Fruit fly (Drosophila melanogaster): Measurements from ENCODE around the gene CG31223.
A peak's percentile ranks its signal among the peaks of the same experiment; 100 is the strongest.

The CG31223 gene

DNA sequence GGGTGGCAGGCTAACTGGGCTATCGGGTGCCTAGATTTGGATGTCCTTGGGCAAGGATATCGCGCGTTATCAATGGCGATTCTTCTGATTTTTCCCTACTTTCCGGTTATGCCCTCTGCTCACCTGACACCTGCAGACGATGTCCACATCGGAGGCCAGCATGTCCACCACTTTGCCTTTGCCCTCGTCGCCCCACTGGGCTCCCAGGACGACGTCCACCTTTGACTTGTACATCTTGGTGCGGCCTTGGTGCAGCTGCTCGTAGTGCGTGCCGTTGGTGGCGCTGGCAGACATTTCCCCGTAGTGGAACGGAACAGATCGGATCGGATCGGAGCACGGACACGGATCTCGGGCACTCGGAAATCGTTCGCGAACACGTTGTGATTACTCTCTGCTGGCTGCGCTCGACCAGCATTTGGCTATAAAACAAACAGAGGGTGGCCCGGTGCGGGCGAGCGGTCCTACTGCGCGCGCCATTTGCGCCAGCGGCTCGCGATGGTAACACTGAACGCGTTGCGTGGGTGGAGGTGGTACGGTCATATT is 703 bp upstream of the CG31223 start, which contains the start of gene Adss:
TSS of gene Adss (minus strand) at position 428 of the 543 bp plus-strand sequence.
- TF ChIP-seq kay (GFP tag; ENCODE audit: borderline replicate concordance) (no peak), CG12768 (GFP tag; optimal IDR thresholded peaks at IDR 0.05) (peak; percentile 31), CG11617 (GFP tag; optimal IDR thresholded peaks at IDR 0.05) (peak; percentile 64), pad (GFP tag; optimal IDR thresholded peaks at IDR 0.05) (no peak), tj (GFP tag; optimal IDR thresholded peaks at IDR 0.05) (no peak), CG1620 (GFP tag; optimal IDR thresholded peaks at IDR 0.05) (peak; percentile 69), cnc (optimal IDR thresholded peaks at IDR 0.05) (no peak), CG14711 (tag; optimal IDR thresholded peaks at IDR 0.05) (no peak), CG33017 (tag; optimal IDR thresholded peaks at IDR 0.05) (peak; percentile 24), ovo (GFP tag; optimal IDR thresholded peaks at IDR 0.05) (peak; percentile 32), CG5204 (GFP tag; optimal IDR thresholded peaks at IDR 0.05) (no peak), Crg-1 (GFP tag; optimal IDR thresholded peaks at IDR 0.05) (peak; percentile 72), CG7101 (tag; optimal IDR thresholded peaks at IDR 0.05) (peak; percentile 40), Mnt (GFP tag; optimal IDR thresholded peaks at IDR 0.05) (peak; percentile 69), cic (GFP tag; optimal IDR thresholded peaks at IDR 0.05) (peak; percentile 6), CG7045 (GFP tag; optimal IDR thresholded peaks at IDR 0.05) (peak; percentile 12), Hr96 (GFP tag; optimal IDR thresholded peaks at IDR 0.05) (peak; percentile 40), Clk (GFP tag; optimal IDR thresholded peaks at IDR 0.05) (no peak), toe (GFP tag; optimal IDR thresholded peaks at IDR 0.05) (no peak), bab1 (GFP tag; optimal IDR thresholded peaks at IDR 0.05) (peak; percentile 8)

DNA sequence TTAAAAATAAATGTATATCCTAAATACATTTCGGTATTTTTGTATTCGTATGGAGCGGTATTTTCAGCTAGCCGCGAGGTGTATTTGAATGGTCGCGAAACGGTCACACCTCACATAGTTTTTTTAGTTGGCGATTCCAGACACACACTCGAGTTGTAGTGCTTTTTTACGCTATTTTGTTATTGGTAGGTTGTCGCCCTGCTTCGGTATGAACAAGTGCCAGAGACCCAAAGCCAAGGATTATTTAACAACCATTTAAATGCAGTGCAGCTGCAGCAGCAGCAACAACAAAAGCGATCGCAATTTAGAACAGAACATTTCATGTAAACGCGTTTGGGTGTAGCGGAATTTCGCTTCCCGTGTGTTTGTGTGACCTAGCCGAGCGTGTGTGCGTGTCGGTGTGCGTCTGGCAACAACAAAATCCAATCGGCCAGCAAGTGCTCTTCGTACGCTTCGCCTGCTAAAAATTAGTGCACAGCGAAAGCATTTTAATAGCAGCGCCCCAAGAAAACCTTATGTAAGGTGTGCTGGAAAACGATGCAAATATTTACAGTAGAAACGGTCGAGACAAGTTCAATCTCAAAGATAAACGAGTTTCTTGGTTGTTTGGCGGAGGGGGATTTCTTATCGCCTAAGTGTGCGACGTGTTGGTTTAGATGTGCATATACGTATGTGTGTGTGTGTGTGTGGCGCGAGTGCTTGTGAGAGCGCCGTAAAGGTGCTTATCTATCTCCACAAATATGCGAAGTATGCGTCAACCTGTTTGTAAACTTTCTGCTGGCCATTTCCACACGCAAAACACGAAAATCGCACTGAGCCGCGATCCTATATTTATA is 2.0 kb downstream of the CG31223 start, which contains the start of gene Synd:
TSS of gene Synd (plus strand) at position 111 of the 836 bp plus-strand sequence.
- TF ChIP-seq ovo (GFP tag; optimal IDR thresholded peaks at IDR 0.05) (peak; percentile 51), CG14711 (tag; optimal IDR thresholded peaks at IDR 0.05) (peak; percentile 45), kay (GFP tag; ENCODE audit: borderline replicate concordance) (peak; percentile 90), tj (GFP tag; optimal IDR thresholded peaks at IDR 0.05) (peak; percentile 54), cic (GFP tag; optimal IDR thresholded peaks at IDR 0.05) (peak; percentile 91), Mnt (GFP tag; optimal IDR thresholded peaks at IDR 0.05) (peak; percentile 55), CG11617 (GFP tag; optimal IDR thresholded peaks at IDR 0.05) (peak; percentile 42), CG1620 (GFP tag; optimal IDR thresholded peaks at IDR 0.05) (no peak), Hr96 (GFP tag; optimal IDR thresholded peaks at IDR 0.05) (no peak), CG12768 (GFP tag; optimal IDR thresholded peaks at IDR 0.05) (peak; percentile 60), CG7101 (tag; optimal IDR thresholded peaks at IDR 0.05) (peak; percentile 29), CG33017 (tag; optimal IDR thresholded peaks at IDR 0.05) (peak; percentile 32), Crg-1 (GFP tag; optimal IDR thresholded peaks at IDR 0.05) (no peak), pad (GFP tag; optimal IDR thresholded peaks at IDR 0.05) (peak; percentile 53), bab1 (GFP tag; optimal IDR thresholded peaks at IDR 0.05) (peak; percentile 3)

DNA sequence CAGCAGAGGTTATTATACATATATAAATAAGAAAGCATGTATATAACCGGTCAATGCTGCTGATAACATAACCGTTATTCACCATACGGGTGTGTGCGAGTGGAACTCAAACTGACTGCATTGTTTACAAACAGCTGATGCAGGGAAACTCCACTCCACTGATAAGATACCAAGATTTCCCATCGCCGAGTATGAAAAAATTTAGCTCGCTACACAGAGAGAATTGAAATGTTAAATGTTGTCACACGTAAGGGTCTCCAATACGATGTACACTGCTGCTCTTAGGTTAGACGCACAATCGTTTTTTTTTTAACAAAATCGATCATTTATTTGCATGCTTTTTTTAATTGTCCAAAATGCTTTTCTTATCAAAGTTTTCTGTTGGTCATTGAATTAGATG is 2.7 kb downstream of the CG31223 start:
- TF ChIP-seq CG5204 (GFP tag; optimal IDR thresholded peaks at IDR 0.05), result no peak
- TF ChIP-seq CG7045 (GFP tag; optimal IDR thresholded peaks at IDR 0.05), result no peak
- TF ChIP-seq pad (GFP tag; optimal IDR thresholded peaks at IDR 0.05), result no peak
- no peak for TF ChIP-seq cic (GFP tag; optimal IDR thresholded peaks at IDR 0.05)
- TF ChIP-seq Clk (GFP tag; optimal IDR thresholded peaks at IDR 0.05), result no peak
- no peak for TF ChIP-seq CG33017 (tag; optimal IDR thresholded peaks at IDR 0.05)
- no peak for TF ChIP-seq tj (GFP tag; optimal IDR thresholded peaks at IDR 0.05)
- TF ChIP-seq CG7101 (tag; optimal IDR thresholded peaks at IDR 0.05), result no peak
- TF ChIP-seq CG11617 (GFP tag; optimal IDR thresholded peaks at IDR 0.05), result no peak
- no peak for TF ChIP-seq Crg-1 (GFP tag; optimal IDR thresholded peaks at IDR 0.05)
- TF ChIP-seq CG14711 (tag; optimal IDR thresholded peaks at IDR 0.05), result no peak
- no peak for TF ChIP-seq toe (GFP tag; optimal IDR thresholded peaks at IDR 0.05)

DNA sequence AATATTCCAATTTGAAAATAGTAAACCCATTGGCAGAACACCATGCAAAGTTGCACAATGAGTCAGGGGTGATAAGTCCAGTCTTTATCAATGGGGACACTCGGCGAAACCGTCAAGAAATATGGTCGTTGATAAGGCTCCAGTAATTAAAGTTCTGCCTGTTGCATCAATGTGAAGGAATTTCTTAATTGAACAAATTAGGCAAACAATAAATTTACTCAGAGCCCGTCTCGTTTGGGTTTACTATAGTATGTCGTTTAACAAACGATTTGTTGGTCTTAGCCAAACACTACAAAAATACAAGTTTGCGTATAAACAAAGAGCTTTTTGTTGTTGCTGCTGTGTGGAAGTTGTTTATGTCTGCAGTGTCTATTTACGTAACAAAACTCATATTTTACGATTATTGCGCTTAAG is 3.9 kb downstream of the CG31223 start:
- TF ChIP-seq ovo (GFP tag; optimal IDR thresholded peaks at IDR 0.05), result no peak
- peak; percentile 14 for TF ChIP-seq cic (GFP tag; optimal IDR thresholded peaks at IDR 0.05)
- TF ChIP-seq CG14711 (tag; optimal IDR thresholded peaks at IDR 0.05), result no peak
- TF ChIP-seq CG1620 (GFP tag; optimal IDR thresholded peaks at IDR 0.05), result no peak
- no peak for TF ChIP-seq Crg-1 (GFP tag; optimal IDR thresholded peaks at IDR 0.05)
- TF ChIP-seq Hr96 (GFP tag; optimal IDR thresholded peaks at IDR 0.05), result no peak
- no peak for TF ChIP-seq pad (GFP tag; optimal IDR thresholded peaks at IDR 0.05)
- no peak for TF ChIP-seq CG7045 (GFP tag; optimal IDR thresholded peaks at IDR 0.05)
- TF ChIP-seq Clk (GFP tag; optimal IDR thresholded peaks at IDR 0.05), result no peak
- TF ChIP-seq kay (GFP tag; ENCODE audit: borderline replicate concordance), result peak; percentile 87
- TF ChIP-seq CG12768 (GFP tag; optimal IDR thresholded peaks at IDR 0.05), result no peak
- TF ChIP-seq tj (GFP tag; optimal IDR thresholded peaks at IDR 0.05), result no peak
- TF ChIP-seq CG11617 (GFP tag; optimal IDR thresholded peaks at IDR 0.05), result no peak

DNA sequence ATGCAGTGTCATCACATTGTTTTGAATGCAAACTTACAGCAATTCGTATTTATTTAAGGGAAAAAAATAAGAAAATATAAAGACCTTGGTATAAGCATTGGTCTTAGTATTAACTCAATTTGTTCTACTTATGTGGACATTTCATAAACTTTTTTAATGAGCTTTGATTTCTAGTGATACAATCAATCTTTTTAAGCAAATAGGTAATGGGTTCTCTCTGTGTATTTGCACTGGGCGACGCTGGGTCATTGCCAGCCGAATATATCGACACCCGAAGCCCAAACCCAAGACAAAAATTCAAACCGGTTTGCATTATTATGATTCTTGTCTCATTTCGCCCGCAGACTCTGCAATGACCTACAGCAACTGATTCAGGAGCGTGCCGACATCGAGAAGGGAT is 4.6 kb downstream of the CG31223 start:
- TF ChIP-seq cnc (optimal IDR thresholded peaks at IDR 0.05), result no peak
- no peak for TF ChIP-seq ovo (GFP tag; optimal IDR thresholded peaks at IDR 0.05)
- no peak for TF ChIP-seq CG33017 (tag; optimal IDR thresholded peaks at IDR 0.05)
- TF ChIP-seq kay (GFP tag; ENCODE audit: borderline replicate concordance), result no peak
- TF ChIP-seq CG7045 (GFP tag; optimal IDR thresholded peaks at IDR 0.05), result no peak
- TF ChIP-seq Clk (GFP tag; optimal IDR thresholded peaks at IDR 0.05), result no peak
- TF ChIP-seq cic (GFP tag; optimal IDR thresholded peaks at IDR 0.05), result no peak
- TF ChIP-seq CG11617 (GFP tag; optimal IDR thresholded peaks at IDR 0.05), result no peak
- TF ChIP-seq tj (GFP tag; optimal IDR thresholded peaks at IDR 0.05), result no peak
- TF ChIP-seq Hr96 (GFP tag; optimal IDR thresholded peaks at IDR 0.05), result no peak
- TF ChIP-seq Mnt (GFP tag; optimal IDR thresholded peaks at IDR 0.05), result no peak
- TF ChIP-seq CG1620 (GFP tag; optimal IDR thresholded peaks at IDR 0.05), result no peak
- TF ChIP-seq CG14711 (tag; optimal IDR thresholded peaks at IDR 0.05), result no peak
- no peak for TF ChIP-seq CG5204 (GFP tag; optimal IDR thresholded peaks at IDR 0.05)
- no peak for TF ChIP-seq toe (GFP tag; optimal IDR thresholded peaks at IDR 0.05)
